Worm (Caenorhabditis elegans) whole organism, late embryonic: ENCODE results near the gene ucr-2.3.

Experiments
- C08G9.2 ChIP-seq: sonication (generic microtip); optimal IDR thresholded peaks from 2 replicates; lab custom pipeline; 2016; ENCODE audit warnings: mild to moderate bottlenecking, missing genetic modification characterization, moderate library complexity, missing compliant biosample characterization
- C38D4.7 ChIP-seq: fragments of 200-800 bp; sonication (Bioruptor generic); optimal IDR thresholded peaks from 2 replicates; lab custom pipeline; 2018; ENCODE audit warnings: mild to moderate bottlenecking, missing genetic modification characterization, moderate library complexity, missing compliant biosample characterization
- K02D7.2 ChIP-seq: sonication (generic microtip); optimal IDR thresholded peaks from 2 replicates; lab custom pipeline; 2017; ENCODE audit warnings: mild to moderate bottlenecking, missing genetic modification characterization, missing compliant biosample characterization
- K09A11.1 ChIP-seq: sonication (generic microtip); optimal IDR thresholded peaks from 2 replicates; lab custom pipeline; 2017; ENCODE audit warnings: antibody characterized with exemption, mild to moderate bottlenecking, missing genetic modification characterization, missing compliant biosample characterization; ENCODE audit not compliant: insufficient read depth
- T23F11.4 ChIP-seq: fragments of 200-800 bp; sonication (Bioruptor generic); optimal IDR thresholded peaks from 2 replicates; lab custom pipeline; 2018; ENCODE audit warnings: mild to moderate bottlenecking, missing genetic modification characterization, missing compliant biosample characterization
- Y22D7AL.16 ChIP-seq: sonication (generic microtip); optimal IDR thresholded peaks from 2 replicates; lab custom pipeline; 2016; ENCODE audit warnings: missing genetic modification characterization, missing compliant biosample characterization
- ama-1 ChIP-seq: fragments of 150-350 bp; optimal IDR thresholded peaks from 2 replicates; lab custom pipeline; 2014
- ceh-18 ChIP-seq: sonication (generic microtip); optimal IDR thresholded peaks from 2 replicates; lab custom pipeline; 2016; ENCODE audit warnings: missing genetic modification characterization, missing compliant biosample characterization
- ceh-19 ChIP-seq: fragments of 200-800 bp; sonication (Bioruptor generic); optimal IDR thresholded peaks from 2 replicates; lab custom pipeline; 2018; ENCODE audit warnings: mild to moderate bottlenecking, missing genetic modification characterization, missing compliant biosample characterization
- ceh-31 ChIP-seq: sonication (generic microtip); optimal IDR thresholded peaks from 2 replicates; lab custom pipeline; 2016; ENCODE audit warnings: missing genetic modification characterization, missing compliant biosample characterization
- ceh-34 ChIP-seq: sonication (generic microtip); optimal IDR thresholded peaks from 2 replicates; lab custom pipeline; 2016; ENCODE audit warnings: mild to moderate bottlenecking, missing genetic modification characterization, missing compliant biosample characterization
- ceh-48 ChIP-seq: sonication (generic microtip); optimal IDR thresholded peaks from 2 replicates; lab custom pipeline; 2016; ENCODE audit warnings: missing genetic modification characterization, inconsistent platforms, missing compliant biosample characterization
- ceh-6 ChIP-seq: fragments of 200-800 bp; sonication (Bioruptor generic); optimal IDR thresholded peaks from 2 replicates; lab custom pipeline; 2018; ENCODE audit warnings: mild to moderate bottlenecking, missing genetic modification characterization, missing compliant biosample characterization
- che-1 ChIP-seq: sonication (generic microtip); optimal IDR thresholded peaks from 2 replicates; lab custom pipeline; 2016; ENCODE audit warnings: mild to moderate bottlenecking, missing genetic modification characterization, missing compliant biosample characterization
- dmd-4 ChIP-seq: sonication (generic microtip); optimal IDR thresholded peaks from 2 replicates; lab custom pipeline; 2016; ENCODE audit warnings: borderline replicate concordance, missing genetic modification characterization, missing compliant biosample characterization
- dve-1 ChIP-seq: sonication (generic microtip); optimal IDR thresholded peaks from 2 replicates; lab custom pipeline; 2017; ENCODE audit warnings: antibody characterized with exemption, mild to moderate bottlenecking, missing genetic modification characterization, missing compliant biosample characterization
- elt-4 ChIP-seq: sonication (generic microtip); optimal IDR thresholded peaks from 2 replicates; lab custom pipeline; 2016; ENCODE audit warnings: missing genetic modification characterization, missing compliant biosample characterization
- ets-4 ChIP-seq: sonication (generic microtip); optimal IDR thresholded peaks from 2 replicates; lab custom pipeline; 2016; ENCODE audit warnings: missing genetic modification characterization, missing compliant biosample characterization
- eyg-1 ChIP-seq: sonication (generic microtip); optimal IDR thresholded peaks from 2 replicates; lab custom pipeline; 2016; ENCODE audit warnings: missing genotype, missing genetic modification characterization, missing compliant biosample characterization
- fax-1 ChIP-seq: sonication (generic microtip); optimal IDR thresholded peaks from 2 replicates; lab custom pipeline; 2016; ENCODE audit warnings: missing genotype, missing genetic modification characterization, missing compliant biosample characterization
- gmeb-2 ChIP-seq: sonication (generic microtip); optimal IDR thresholded peaks from 2 replicates; lab custom pipeline; 2016; ENCODE audit warnings: missing genetic modification characterization, inconsistent platforms, missing compliant biosample characterization
- hlh-13 ChIP-seq: fragments of 200-800 bp; sonication (Bioruptor generic); optimal IDR thresholded peaks from 2 replicates; lab custom pipeline; 2018; ENCODE audit warnings: mild to moderate bottlenecking, missing genetic modification characterization, missing compliant biosample characterization
- hlh-15 ChIP-seq: sonication (generic microtip); optimal IDR thresholded peaks from 2 replicates; lab custom pipeline; 2016; ENCODE audit warnings: missing genetic modification characterization, missing compliant biosample characterization
- hlh-30 ChIP-seq: sonication (generic microtip); optimal IDR thresholded peaks from 2 replicates; lab custom pipeline; 2017; ENCODE audit warnings: antibody characterized with exemption, missing genetic modification characterization, missing compliant biosample characterization; ENCODE audit not compliant: insufficient read depth
- hlh-6 ChIP-seq: sonication (generic microtip); optimal IDR thresholded peaks from 2 replicates; lab custom pipeline; 2016; ENCODE audit warnings: missing genotype, missing genetic modification characterization, missing compliant biosample characterization
- hlh-8 ChIP-seq: sonication (generic microtip); optimal IDR thresholded peaks from 2 replicates; lab custom pipeline; 2016; ENCODE audit warnings: missing genotype, missing genetic modification characterization, missing compliant biosample characterization
- lim-6 ChIP-seq: sonication (generic microtip); optimal IDR thresholded peaks from 2 replicates; lab custom pipeline; 2016; ENCODE audit warnings: missing genetic modification characterization, missing compliant biosample characterization
- lin-11 ChIP-seq: fragments of 200-800 bp; sonication (Bioruptor generic); optimal IDR thresholded peaks from 2 replicates; lab custom pipeline; 2018; ENCODE audit warnings: mild to moderate bottlenecking, missing genetic modification characterization, missing compliant biosample characterization
- nfya-1 ChIP-seq: sonication (generic microtip); optimal IDR thresholded peaks from 2 replicates; lab custom pipeline; 2017; ENCODE audit warnings: missing genetic modification characterization, mild to moderate bottlenecking, missing compliant biosample characterization, antibody characterized with exemption, moderate library complexity
- nhr-11 ChIP-seq: fragments of 150-350 bp; optimal IDR thresholded peaks from 2 replicates; lab custom pipeline; 2014; ENCODE audit warnings: missing biosample characterization, missing genetic modification characterization
- npax-4 ChIP-seq: sonication (generic microtip); optimal IDR thresholded peaks from 2 replicates; lab custom pipeline; 2016; ENCODE audit warnings: missing genetic modification characterization, missing compliant biosample characterization
- odd-2 ChIP-seq: sonication (generic microtip); optimal IDR thresholded peaks from 2 replicates; lab custom pipeline; 2017; ENCODE audit warnings: antibody characterized with exemption, mild to moderate bottlenecking, missing genetic modification characterization, missing compliant biosample characterization
- pat-9 ChIP-seq: fragments of 200-800 bp; sonication (Bioruptor generic); optimal IDR thresholded peaks from 2 replicates; lab custom pipeline; 2018; ENCODE audit warnings: mild to moderate bottlenecking, missing genetic modification characterization, moderate library complexity, missing compliant biosample characterization
- pax-1 ChIP-seq: fragments of 150-350 bp; optimal IDR thresholded peaks from 2 replicates; lab custom pipeline; 2014; ENCODE audit warnings: missing biosample characterization, missing genetic modification characterization
- pqm-1 ChIP-seq: sonication (generic microtip); optimal IDR thresholded peaks from 2 replicates; lab custom pipeline; 2016; ENCODE audit warnings: missing genetic modification characterization, missing compliant biosample characterization
- pros-1 ChIP-seq: fragments of 150-350 bp; optimal IDR thresholded peaks from 2 replicates; lab custom pipeline; 2014; ENCODE audit warnings: missing biosample characterization, missing genetic modification reagents, missing genetic modification characterization
- ref-2 ChIP-seq: sonication (generic microtip); optimal IDR thresholded peaks from 2 replicates; lab custom pipeline; 2016; ENCODE audit warnings: missing genetic modification characterization, missing compliant biosample characterization
- sdc-2 ChIP-seq: sonication (generic microtip); optimal IDR thresholded peaks from 2 replicates; lab custom pipeline; 2016; ENCODE audit warnings: missing genotype, missing genetic modification characterization, missing compliant biosample characterization
- sox-2 ChIP-seq: fragments of 200-800 bp; sonication (Bioruptor generic); IDR thresholded peaks from 2 replicates; pipeline ENCODE4 v1.3.6; 2022; ENCODE audit warnings: missing genetic modification reagents, missing genetic modification characterization, missing compliant biosample characterization
- syd-9 ChIP-seq: sonication (generic microtip); optimal IDR thresholded peaks from 2 replicates; lab custom pipeline; 2016; ENCODE audit warnings: mild to moderate bottlenecking, missing genetic modification characterization, moderate library complexity, missing compliant biosample characterization
- tbx-7 ChIP-seq: sonication (generic microtip); optimal IDR thresholded peaks from 2 replicates; lab custom pipeline; 2016; ENCODE audit warnings: missing genotype, missing genetic modification characterization, missing compliant biosample characterization
- ttx-3 ChIP-seq: sonication (generic microtip); optimal IDR thresholded peaks from 2 replicates; lab custom pipeline; 2016; ENCODE audit warnings: missing genetic modification reagents, missing genetic modification characterization, missing compliant biosample characterization
- unc-42 ChIP-seq: sonication (generic microtip); optimal IDR thresholded peaks from 2 replicates; lab custom pipeline; 2016; ENCODE audit warnings: missing genotype, missing genetic modification characterization, missing compliant biosample characterization
- unc-55 ChIP-seq: sonication (generic microtip); optimal IDR thresholded peaks from 2 replicates; lab custom pipeline; 2017; ENCODE audit warnings: missing biosample characterization, missing genetic modification reagents, missing genetic modification characterization
- unc-86 ChIP-seq: sonication (generic microtip); optimal IDR thresholded peaks from 2 replicates; lab custom pipeline; 2016; ENCODE audit warnings: missing genetic modification characterization, missing compliant biosample characterization
- zip-5 ChIP-seq: sonication (generic microtip); optimal IDR thresholded peaks from 2 replicates; lab custom pipeline; 2016; ENCODE audit warnings: missing genetic modification characterization, missing compliant biosample characterization

The ucr-2.3 gene

ce11 chrIII:873432-873831 is 6.2 kb upstream of the ucr-2.3 start, which contains the start of gene clc-19:
Gene clc-19 (minus strand): TSS chrIII:873566.
- TF ChIP-seq unc-42 (tag; lab: Kevin White, UChicago) (no peak), hlh-8 (tag; lab: Kevin White, UChicago) (no peak), ets-4 (tag; lab: Kevin White, UChicago) (no peak), syd-9 (tag; lab: Kevin White, UChicago) (no peak), Y22D7AL.16 (tag; lab: Kevin White, UChicago) (no peak), odd-2 (tag; lab: Kevin White, UChicago) (no peak), pqm-1 (no peak), T23F11.4 (GFP tag; lab: Kevin White, UChicago) (no peak), pax-1 (tag; lab: Kevin White, UChicago) (no peak), elt-4 (tag; lab: Kevin White, UChicago) (no peak), sdc-2 (no peak)

DNA sequence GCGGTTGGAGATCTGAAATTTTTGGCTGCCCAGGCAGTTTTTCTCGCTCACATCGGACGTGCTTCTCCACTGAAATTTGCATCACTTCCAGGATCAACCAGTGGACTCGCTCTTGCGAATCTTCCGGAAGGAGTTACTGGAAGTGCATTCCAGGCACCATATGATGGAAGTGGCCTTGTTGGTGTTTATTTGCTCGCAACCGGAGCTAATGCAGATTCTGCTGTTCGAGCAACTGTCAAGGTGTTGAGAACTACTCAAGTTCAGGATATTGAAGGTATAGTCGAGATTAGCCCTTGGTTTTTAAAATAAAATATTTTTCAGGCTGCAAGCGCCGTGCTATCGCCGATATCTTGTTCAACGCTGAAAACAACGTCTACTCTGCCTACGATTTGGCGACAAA is 1.2 kb downstream of the ucr-2.3 start:
- TF ChIP-seq che-1, result no peak
- no peak for TF ChIP-seq nhr-11 (tag; lab: Kevin White, UChicago)
- no peak for TF ChIP-seq eyg-1 (tag; lab: Kevin White, UChicago)
- no peak for TF ChIP-seq nfya-1 (tag; lab: Kevin White, UChicago)
- TF ChIP-seq unc-55 (GFP tag; lab: Kevin White, UChicago), result no peak
- TF ChIP-seq hlh-8 (tag; lab: Kevin White, UChicago), result no peak
- no peak for TF ChIP-seq dve-1 (tag; lab: Kevin White, UChicago)
- TF ChIP-seq ref-2 (tag; lab: Kevin White, UChicago), result no peak
- TF ChIP-seq hlh-6 (tag; lab: Kevin White, UChicago), result no peak
- TF ChIP-seq odd-2 (tag; lab: Kevin White, UChicago), result no peak
- no peak for TF ChIP-seq npax-4 (tag; lab: Kevin White, UChicago)
- no peak for TF ChIP-seq hlh-30 (tag; lab: Kevin White, UChicago)
- TF ChIP-seq fax-1 (tag; lab: Kevin White, UChicago), result no peak
- TF ChIP-seq T23F11.4 (GFP tag; lab: Kevin White, UChicago), result no peak
- no peak for TF ChIP-seq lim-6 (tag; lab: Kevin White, UChicago)
- no peak for TF ChIP-seq unc-86
- TF ChIP-seq, all 69 proteins: peak for 0

- no peak for TF ChIP-seq ama-1 (lab: Kevin White, UChicago)
- TF ChIP-seq unc-42 (tag; lab: Kevin White, UChicago), result no peak
- TF ChIP-seq C38D4.7, result no peak
- no peak for TF ChIP-seq hlh-15 (tag; lab: Kevin White, UChicago)
- no peak for TF ChIP-seq ttx-3 (tag; lab: Kevin White, UChicago)
- no peak for TF ChIP-seq tbx-7 (tag; lab: Kevin White, UChicago)
- TF ChIP-seq nfya-1 (tag; lab: Kevin White, UChicago), result no peak
- no peak for TF ChIP-seq ceh-6 (GFP tag; lab: Kevin White, UChicago)
- TF ChIP-seq ceh-31 (tag; lab: Kevin White, UChicago), result no peak
- no peak for TF ChIP-seq Y22D7AL.16 (tag; lab: Kevin White, UChicago)
- TF ChIP-seq lin-11, result no peak
- TF ChIP-seq lim-6 (tag; lab: Kevin White, UChicago), result no peak
- no peak for TF ChIP-seq sox-2 (GFP tag; lab: Robert Waterston, UW)
- no peak for TF ChIP-seq ceh-19 (GFP tag; lab: Kevin White, UChicago)
- no peak for TF ChIP-seq syd-9 (tag; lab: Kevin White, UChicago)
- TF ChIP-seq dve-1 (tag; lab: Kevin White, UChicago), result no peak
- TF ChIP-seq ceh-34 (tag; lab: Kevin White, UChicago), result no peak
Observed at ce11 chrIII:881460-881859, 1.8 kb downstream of the ucr-2.3 start.

- TF ChIP-seq pat-9 (no peak), hlh-13 (GFP tag; lab: Kevin White, UChicago) (no peak), ceh-18 (no peak), K02D7.2 (no peak), pros-1 (tag; lab: Kevin White, UChicago) (no peak), fax-1 (tag; lab: Kevin White, UChicago) (no peak), zip-5 (tag; lab: Kevin White, UChicago) (no peak), pax-1 (tag; lab: Kevin White, UChicago) (no peak), C08G9.2 (tag; lab: Kevin White, UChicago) (no peak), gmeb-2 (tag; lab: Kevin White, UChicago) (no peak), unc-55 (GFP tag; lab: Kevin White, UChicago) (no peak), dmd-4 (tag; lab: Kevin White, UChicago) (no peak), ets-4 (tag; lab: Kevin White, UChicago) (no peak), Y22D7AL.16 (tag; lab: Kevin White, UChicago) (no peak), ceh-48 (tag; lab: Kevin White, UChicago) (no peak), ttx-3 (tag; lab: Kevin White, UChicago) (no peak), K09A11.1 (tag; lab: Kevin White, UChicago) (no peak), dve-1 (tag; lab: Kevin White, UChicago) (no peak)
Observed at ce11 chrIII:883595-883994, 3.9 kb downstream of the ucr-2.3 start.
